Worm (Caenorhabditis elegans) whole organism, L1 larva: ENCODE measurements around the gene srg-5.

Source experiments
- fkh-8 ChIP-seq: sonication (generic microtip); optimal IDR thresholded peaks from 2 replicates; lab custom pipeline; 2016; ENCODE audit warnings: mild to moderate bottlenecking, missing genetic modification characterization, missing compliant biosample characterization
- nhr-84 ChIP-seq: sonication (generic microtip); optimal IDR thresholded peaks from 2 replicates; lab custom pipeline; 2017; ENCODE audit warnings: missing biosample characterization, missing genetic modification characterization
- pax-3 ChIP-seq: fragments of 200-800 bp; sonication (Bioruptor generic); optimal IDR thresholded peaks from 2 replicates; lab custom pipeline; 2018; ENCODE audit warnings: mild to moderate bottlenecking, missing genetic modification characterization, moderate library complexity, missing compliant biosample characterization
- unc-130 ChIP-seq: fragments of 150-350 bp; optimal IDR thresholded peaks from 2 replicates; lab custom pipeline; 2017; ENCODE audit warnings: missing biosample characterization, missing genetic modification characterization, inconsistent platforms

The srg-5 gene

ce11 chrIII:6213915-6214314 lies 50.4 kb downstream of the srg-5 start, which contains the start of gene C23G10.10:
TSS of gene C23G10.10 (minus strand) at chrIII:6214015.
- TF ChIP-seq pax-3 (tag; lab: Kevin White, UChicago) (no peak), unc-130 (tag; lab: Kevin White, UChicago) (no peak), nhr-84 (tag; lab: Kevin White, UChicago) (no peak), fkh-8 (tag; lab: Kevin White, UChicago) (peak; percentile 34)
